Worm (Caenorhabditis elegans): ENCODE data around the gene ced-6.

DNA sequence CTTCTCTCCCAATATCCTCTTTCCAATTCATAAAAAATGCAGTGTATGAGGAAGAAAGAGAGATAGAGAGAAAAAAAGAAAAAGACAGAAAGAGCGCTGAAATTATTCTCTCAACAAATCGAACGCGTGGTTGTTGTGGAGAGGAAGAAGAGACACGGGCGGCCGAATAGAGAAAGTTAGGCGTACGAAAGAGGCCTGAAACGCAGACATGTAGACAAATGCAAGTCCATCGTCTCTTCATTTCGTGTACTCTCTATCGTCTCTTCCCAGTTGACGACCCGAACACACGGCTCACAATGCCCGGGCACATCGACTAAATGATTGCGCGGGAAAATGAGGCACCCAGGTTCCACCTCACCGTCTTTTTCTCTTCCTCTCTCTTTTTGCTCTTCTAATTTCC, 25.7 kb downstream of the ced-6 start:
- TF ChIP-seq dpl-1 (GFP tag; optimal IDR thresholded peaks at IDR 0.05) (peak; percentile 46), D1046.2 (GFP tag; IDR thresholded peaks at IDR 0.05) (no peak), nhr-11 (tag; optimal IDR thresholded peaks at IDR 0.05) (peak; percentile 84), nhr-42 (GFP tag; IDR thresholded peaks at IDR 0.05) (no peak), lin-13 (GFP tag; optimal IDR thresholded peaks at IDR 0.05) (peak; percentile 11), mdl-1 (tag; optimal IDR thresholded peaks at IDR 0.05) (peak; percentile 41 to 85), egl-27 (tag; optimal IDR thresholded peaks at IDR 0.05) (no peak), fos-1 (tag; optimal IDR thresholded peaks at IDR 0.05) (no peak)

All from whole organism, L4 larva.